Fruit fly (Drosophila melanogaster): ENCODE measurements around the gene CG43773.

The CG43773 gene

dm6 chr2L:4030236-4030943 is 22.9 kb downstream of the CG43773 start (continued):
- TF ChIP-seq MESR4 (GFP tag; optimal IDR thresholded peaks at IDR 0.05) (peak; percentile 5), zen2 (GFP tag; IDR thresholded peaks at IDR 0.05; ENCODE audit: partially characterized antibody) (0 out of 3 replicates have a peak, but pooled peaks have one; percentile 47), Hr51 (GFP tag; optimal IDR thresholded peaks at IDR 0.05) (peak; percentile 68 to 77), otp (GFP tag; IDR thresholded peaks at IDR 0.05) (peak; percentile 82), Bdp1 (GFP tag; optimal IDR thresholded peaks at IDR 0.05) (peak; percentile 54), Oaz (GFP tag; IDR thresholded peaks at IDR 0.05) (peak; percentile 72), CG10274 (GFP tag; optimal IDR thresholded peaks at IDR 0.05) (peak; percentile 18), CG14441 (GFP tag; IDR thresholded peaks at IDR 0.05) (peak; percentile 83), inv (GFP tag; IDR thresholded peaks at IDR 0.05; ENCODE audit: partially characterized antibody) (peak; percentile 71; the same call in 1 of the 2 replicates), HmgD (GFP tag; optimal IDR thresholded peaks at IDR 0.05) (peak; percentile 52), CG9932 (GFP tag; IDR thresholded peaks at IDR 0.05) (peak; percentile 69), CG13775 (GFP tag; optimal IDR thresholded peaks at IDR 0.05) (peak; percentile 77), CG13624 (GFP tag; optimal IDR thresholded peaks at IDR 0.05) (peak; percentile 67), CG42726 (GFP tag; IDR thresholded peaks at IDR 0.05; ENCODE audit: partially characterized antibody) (no peak), bigmax (GFP tag; optimal IDR thresholded peaks at IDR 0.05) (no peak), CG10366 (GFP tag; IDR thresholded peaks at IDR 0.05) (peak; percentile 86), repo (GFP tag; optimal IDR thresholded peaks at IDR 0.05) (peak; percentile 80), CG33213 (GFP tag; optimal IDR thresholded peaks at IDR 0.05) (peak; percentile 74), ase (GFP tag; IDR thresholded peaks at IDR 0.05) (peak; percentile 85), CG31388 (GFP tag; optimal IDR thresholded peaks at IDR 0.05) (no peak), sug (tag; optimal IDR thresholded peaks at IDR 0.05) (peak; percentile 36), crc (GFP tag; optimal IDR thresholded peaks at IDR 0.05) (peak; percentile 72), Mad (GFP tag; optimal IDR thresholded peaks at IDR 0.05) (peak; percentile 78), unpg (GFP tag; optimal IDR thresholded peaks at IDR 0.05) (peak; percentile 87), Hand (GFP tag; optimal IDR thresholded peaks at IDR 0.05) (no peak), CG9817 (tag; optimal IDR thresholded peaks at IDR 0.05) (peak; percentile 64), CG15479 (GFP tag; optimal IDR thresholded peaks at IDR 0.05) (no peak), stc (GFP tag; IDR thresholded peaks at IDR 0.05) (peak; percentile 88), CG11456 (GFP tag; IDR thresholded peaks at IDR 0.05) (peak; percentile 88), NfI (GFP tag; optimal IDR thresholded peaks at IDR 0.05) (peak; percentile 74), Mes4 (GFP tag; optimal IDR thresholded peaks at IDR 0.05) (peak; percentile 80), D19B (GFP tag; optimal IDR thresholded peaks at IDR 0.05) (peak; percentile 90), CG17361 (GFP tag; IDR thresholded peaks at IDR 0.05) (peak; percentile 91), dmrt11E (tag; optimal IDR thresholded peaks at IDR 0.05) (peak; percentile 92), CG12744 (GFP tag; optimal IDR thresholded peaks at IDR 0.05) (peak; percentile 32), zf30C (GFP tag; optimal IDR thresholded peaks at IDR 0.05) (no peak), Gug (GFP tag; IDR thresholded peaks at IDR 0.05) (peak; percentile 82), CG15601 (tag; optimal IDR thresholded peaks at IDR 0.05) (peak; percentile 86), Spps (tag; optimal IDR thresholded peaks at IDR 0.05) (peak; percentile 76), dm (GFP tag; optimal IDR thresholded peaks at IDR 0.05) (peak; percentile 60), CG12659 (GFP tag; optimal IDR thresholded peaks at IDR 0.05) (peak; percentile 76), pum (GFP tag; optimal IDR thresholded peaks at IDR 0.05) (peak; percentile 85), ac (GFP tag; optimal IDR thresholded peaks at IDR 0.05) (no peak), croc (GFP tag; conservative IDR thresholded peaks at IDR 0.05) (peak; percentile 82), crp (GFP tag; optimal IDR thresholded peaks at IDR 0.05) (peak in 1 of 2 experiments; percentile 34), CG9437 (GFP tag; optimal IDR thresholded peaks at IDR 0.05) (peak; percentile 67), Ravus (GFP tag; IDR thresholded peaks at IDR 0.05) (peak; percentile 23; the same call in 1 of the 2 replicates), CG13894 (tag; optimal IDR thresholded peaks at IDR 0.05) (peak; percentile 17), ranshi (GFP tag; IDR thresholded peaks at IDR 0.05) (peak; percentile 88)

All from whole organism, embryonic.